Worm (Caenorhabditis elegans) whole organism, L4 larva: ENCODE results near the gene C46F4.3.

Experiments
- F37D6.2 ChIP-seq: sonication (generic microtip); optimal IDR thresholded peaks from 2 replicates; lab custom pipeline; 2016; ENCODE audit warnings: mild to moderate bottlenecking, missing genetic modification characterization, missing compliant biosample characterization
- aha-1 ChIP-seq: fragments of 150-350 bp; peaks from one replicate; lab custom pipeline; 2014; ENCODE audit warnings: missing biosample characterization, missing genetic modification characterization
- aly-2 ChIP-seq: sonication (generic microtip); optimal IDR thresholded peaks from 2 replicates; lab custom pipeline; 2018; ENCODE audit warnings: missing biosample characterization, missing genetic modification characterization
- ceh-20 ChIP-seq: fragments of 200-800 bp; sonication (Bioruptor generic); IDR thresholded peaks from 2 replicates; pipeline ENCODE4 v1.3.6; 2022; ENCODE audit warnings: missing genetic modification reagents, missing genetic modification characterization, missing compliant biosample characterization
- ceh-28 ChIP-seq: fragments of 150-350 bp; optimal IDR thresholded peaks from 2 replicates; lab custom pipeline; 2014; ENCODE audit warnings: missing biosample characterization, missing genetic modification reagents, missing genetic modification characterization
- ceh-32 ChIP-seq: sonication (generic microtip); optimal IDR thresholded peaks from 2 replicates; lab custom pipeline; 2016; ENCODE audit warnings: mild to moderate bottlenecking, missing genetic modification characterization, missing compliant biosample characterization; ENCODE audit not compliant: poor library complexity
- ctbp-1 ChIP-seq: fragments of 200-800 bp; sonication (Bioruptor generic); IDR thresholded peaks from 2 replicates; pipeline ENCODE4 v1.3.6; 2022; ENCODE audit warnings: missing genetic modification reagents, missing genetic modification characterization, missing compliant biosample characterization
- daf-12 ChIP-seq: fragments of 150-350 bp; optimal IDR thresholded peaks from 2 replicates; lab custom pipeline; 2014; ENCODE audit warnings: missing biosample characterization, missing genetic modification reagents, missing genetic modification characterization
- daf-16 ChIP-seq, 3 experiments: sonication (generic microtip); optimal IDR thresholded peaks; 2 replicates each; lab custom pipeline; 2016 to 2017; ENCODE audit warnings: missing genetic modification characterization in 3 of 3, missing genetic modification reagents in 3 of 3, mild to moderate bottlenecking in 2 of 3, missing compliant biosample characterization in 2 of 3, missing biosample characterization in 1 of 3, moderate library complexity in 1 of 3
- dmd-9 ChIP-seq: fragments of 200-800 bp; sonication (Bioruptor generic); IDR thresholded peaks from 2 replicates; pipeline ENCODE4 v1.3.6; 2022; ENCODE audit warnings: missing genetic modification reagents, missing genetic modification characterization, missing compliant biosample characterization
- egl-43 ChIP-seq: fragments of 200-800 bp; sonication (Bioruptor generic); IDR thresholded peaks from 2 replicates; pipeline ENCODE4 v1.3.6; 2022; ENCODE audit warnings: missing genetic modification reagents, missing genetic modification characterization, missing compliant biosample characterization
- fkh-10 ChIP-seq: fragments of 150-350 bp; optimal IDR thresholded peaks from 2 replicates; lab custom pipeline; 2014; ENCODE audit warnings: missing biosample characterization, missing genetic modification reagents, missing genetic modification characterization
- hlh-11 ChIP-seq: fragments of 200-800 bp; sonication (Bioruptor generic); optimal IDR thresholded peaks from 2 replicates; lab custom pipeline; 2018; ENCODE audit warnings: mild to moderate bottlenecking, missing genetic modification characterization, missing compliant biosample characterization
- hmg-1.1 ChIP-seq: fragments of 200-800 bp; sonication (Bioruptor generic); IDR thresholded peaks from 2 replicates; pipeline ENCODE4 v1.3.6; 2022; ENCODE audit warnings: missing genetic modification reagents, missing genetic modification characterization, missing compliant biosample characterization
- jun-1 ChIP-seq: fragments of 150-350 bp; optimal IDR thresholded peaks from 2 replicates; lab custom pipeline; 2014; ENCODE audit warnings: missing biosample characterization, missing genetic modification reagents, missing genetic modification characterization
- lim-7 ChIP-seq: fragments of 200-800 bp; sonication (Bioruptor generic); IDR thresholded peaks from 2 replicates; pipeline ENCODE4 v1.3.6; 2022; ENCODE audit warnings: missing genetic modification characterization, missing compliant biosample characterization
- lin-29 ChIP-seq: fragments of 200-800 bp; sonication (Bioruptor generic); IDR thresholded peaks from 2 replicates; pipeline ENCODE4 v1.3.6; 2022; ENCODE audit warnings: missing genetic modification reagents, missing genetic modification characterization, missing compliant biosample characterization
- lsy-2 ChIP-seq, 2 experiments: fragments of 150-350 bp in 1 of 2; sonication (generic microtip) in 1 of 2; optimal IDR thresholded peaks; 2 replicates each; lab custom pipeline; 2014 to 2017; ENCODE audit warnings: missing biosample characterization in 2 of 2, missing genetic modification characterization in 2 of 2
- mep-1 ChIP-seq: fragments of 150-350 bp; sonication (generic microtip); optimal IDR thresholded peaks from 3 replicates; lab custom pipeline; 2014; ENCODE audit warnings: missing biosample characterization, missing genetic modification characterization
- mes-2 ChIP-seq: sonication (generic microtip); optimal IDR thresholded peaks from 2 replicates; lab custom pipeline; 2016; ENCODE audit warnings: missing genotype, mild to moderate bottlenecking, missing genetic modification characterization, missing compliant biosample characterization; ENCODE audit not compliant: poor library complexity, severe bottlenecking
- mxl-2 ChIP-seq: fragments of 200-800 bp; sonication (Bioruptor generic); conservative IDR thresholded peaks from 2 replicates; pipeline ENCODE4 v1.3.6; 2022; ENCODE audit warnings: missing genetic modification reagents, missing genetic modification characterization, missing compliant biosample characterization
- nhr-28 ChIP-seq: fragments of 150-350 bp; optimal IDR thresholded peaks from 2 replicates; lab custom pipeline; 2014; ENCODE audit warnings: missing biosample characterization, missing genetic modification characterization
- nhr-42 ChIP-seq: fragments of 200-800 bp; sonication (Bioruptor generic); IDR thresholded peaks from 2 replicates; pipeline ENCODE4 v1.3.6; 2022; ENCODE audit warnings: missing genetic modification characterization, missing compliant biosample characterization
- nhr-48 ChIP-seq: sonication (generic microtip); optimal IDR thresholded peaks from 2 replicates; lab custom pipeline; 2016; ENCODE audit warnings: mild to moderate bottlenecking, missing genetic modification characterization, missing compliant biosample characterization
- nhr-77 ChIP-seq: fragments of 150-350 bp; optimal IDR thresholded peaks from 2 replicates; lab custom pipeline; 2014; ENCODE audit warnings: missing biosample characterization, missing genetic modification characterization
- pha-4 ChIP-seq, 2 experiments: fragments of 150-350 bp in 1 of 2; fragments of 200-800 bp in 1 of 2; sonication (Bioruptor generic) in 1 of 2; IDR thresholded peaks in 1 of 2; optimal IDR thresholded peaks in 1 of 2; 2 replicates each; pipeline versions ENCODE4 v1.3.6 to Lab custom; 2014 to 2022; ENCODE audit warnings: missing genetic modification characterization in 2 of 2, missing genetic modification reagents in 2 of 2, missing biosample characterization in 1 of 2, missing compliant biosample characterization in 1 of 2
- php-3 ChIP-seq: fragments of 200-800 bp; sonication (Bioruptor generic); IDR thresholded peaks from 2 replicates; pipeline ENCODE4 v1.3.6; 2022; ENCODE audit warnings: missing genetic modification reagents, missing genetic modification characterization, missing compliant biosample characterization
- rbr-2 ChIP-seq: sonication (generic microtip); optimal IDR thresholded peaks from 2 replicates; lab custom pipeline; 2016; ENCODE audit warnings: missing genotype, missing genetic modification characterization, missing compliant biosample characterization
- set-16 ChIP-seq: fragments of 200-800 bp; sonication (Bioruptor generic); IDR thresholded peaks from 2 replicates; pipeline ENCODE4 v1.3.6; 2022; ENCODE audit warnings: missing genetic modification reagents, missing genetic modification characterization, missing compliant biosample characterization
- vab-7 ChIP-seq: fragments of 200-800 bp; sonication (Bioruptor generic); IDR thresholded peaks from 2 replicates; pipeline ENCODE4 v1.3.6; 2022; ENCODE audit warnings: missing genetic modification reagents, missing genetic modification characterization, missing compliant biosample characterization
- ztf-11 ChIP-seq: fragments of 150-350 bp; optimal IDR thresholded peaks from 2 replicates; lab custom pipeline; 2014; ENCODE audit warnings: missing biosample characterization, missing genetic modification characterization

Gene C46F4.3

ce11 chrX:5962560-5962959 lies 27.0 kb downstream of the C46F4.3 start (continued):
- no peak for TF ChIP-seq ztf-11
- TF ChIP-seq nhr-42 (GFP tag; lab: Robert Waterston, UW): no peak

ce11 chrX:5972212-5972611 lies 36.6 kb downstream of the C46F4.3 start:
- TF ChIP-seq jun-1 (no peak), ceh-20 (peak; percentile 69; the same call in 1 of the 2 replicates), aha-1 (tag; lab: Kevin White, UChicago) (peak; percentile 55)

- TF ChIP-seq aha-1 (tag; lab: Kevin White, UChicago): peak; percentile 72
- TF ChIP-seq mxl-2 (GFP tag; lab: Robert Waterston, UW): no peak
Measured at ce11 chrX:5975228-5975627, 39.7 kb downstream of the C46F4.3 start.

ce11 chrX:5975726-5976125 lies 40.2 kb downstream of the C46F4.3 start:
- 0 out of 2 replicates have a peak, but pooled peaks have one; percentile 31 for TF ChIP-seq php-3 (GFP tag; lab: Robert Waterston, UW)
- no peak for TF ChIP-seq aha-1 (tag; lab: Kevin White, UChicago)
- TF ChIP-seq daf-16 (GFP tag; optimal IDR thresholded peaks at IDR 0.05; lab: Kevin White, UChicago): no peak
- peak; percentile 21 for TF ChIP-seq daf-16 (tag; optimal IDR thresholded peaks at IDR 0.05; lab: Kevin White, UChicago)
- TF ChIP-seq ceh-28 (tag; lab: Kevin White, UChicago): no peak
- TF ChIP-seq nhr-28 (tag; lab: Kevin White, UChicago): peak; percentile 58
- TF ChIP-seq, all 104 proteins: peak for 3

- TF ChIP-seq F37D6.2 (tag; lab: Kevin White, UChicago) (peak; percentile 53), mep-1 (tag; lab: Kevin White, UChicago) (peak; percentile 53), lin-29 (no peak), lim-7 (GFP tag; lab: Robert Waterston, UW) (peak; percentile 66), ctbp-1 (GFP tag; lab: Robert Waterston, UW) (peak; percentile 68; the same call in 1 of the 2 replicates), hmg-1.1 (peak; percentile 39; the same call in 1 of the 2 replicates), rbr-2 (peak; percentile 41), daf-12 (tag; lab: Kevin White, UChicago) (no peak), lsy-2 (tag; optimal IDR thresholded peaks at IDR 0.05; lab: Kevin White, UChicago) (peak in 1 of 2 experiments; percentile 35), nhr-48 (tag; lab: Kevin White, UChicago) (peak; percentile 2), vab-7 (GFP tag; lab: Robert Waterston, UW) (no peak), fkh-10 (GFP tag; lab: Kevin White, UChicago) (peak; percentile 85), aly-2 (tag; lab: Kevin White, UChicago) (no peak), nhr-77 (tag; lab: Kevin White, UChicago) (no peak), pha-4 (GFP tag; IDR thresholded peaks at IDR 0.05; lab: Robert Waterston, UW) (peak; percentile 24; the same call in 1 of the 2 replicates), pha-4 (tag; optimal IDR thresholded peaks at IDR 0.05; lab: Kevin White, UChicago) (no peak), egl-43 (GFP tag; lab: Robert Waterston, UW) (0 out of 2 replicates have a peak, but pooled peaks have one; percentile 42), hlh-11 (peak; percentile 31), ztf-11 (no peak), dmd-9 (GFP tag; lab: Robert Waterston, UW) (no peak), ceh-32 (no peak), set-16 (GFP tag; lab: Robert Waterston, UW) (peak; percentile 86), nhr-28 (tag; lab: Kevin White, UChicago) (no peak), aha-1 (tag; lab: Kevin White, UChicago) (peak; percentile 83), mes-2 (tag; lab: Kevin White, UChicago) (peak; percentile 6)
Measured at ce11 chrX:5976206-5976960, 40.8 kb downstream of the C46F4.3 start.
